Worm (Caenorhabditis elegans): ENCODE results near the gene aexr-2.

aexr-2 gene

ce11 chrX:6583385-6583784 is 48.0 kb downstream of the aexr-2 start:
- TF ChIP-seq unc-62 (GFP tag; optimal IDR thresholded peaks at IDR 0.05 in 1 of 2), result peak in 1 of 2 experiments; percentile 93
- no peak for TF ChIP-seq unc-62 (tag; optimal IDR thresholded peaks at IDR 0.05)
- no peak for TF ChIP-seq zip-11 (GFP tag; IDR thresholded peaks at IDR 0.05)
- TF ChIP-seq nhr-11 (tag; optimal IDR thresholded peaks at IDR 0.05), result no peak
- TF ChIP-seq F26F4.8 (GFP tag; conservative IDR thresholded peaks at IDR 0.05), result no peak
